Worm (Caenorhabditis elegans) whole organism, L4 larva: ENCODE results near the gene ldp-1.

Source experiments
- ama-1 ChIP-seq: fragments of 150-350 bp; optimal IDR thresholded peaks from 2 replicates; lab custom pipeline; 2014; ENCODE audit warnings: inconsistent platforms, mixed read lengths
- ceh-20 ChIP-seq: fragments of 200-800 bp; sonication (Bioruptor generic); IDR thresholded peaks from 2 replicates; pipeline ENCODE4 v1.3.6; 2022; ENCODE audit warnings: missing genetic modification reagents, missing genetic modification characterization, missing compliant biosample characterization
- ceh-82 ChIP-seq: sonication (generic microtip); optimal IDR thresholded peaks from 2 replicates; lab custom pipeline; 2017; ENCODE audit warnings: missing biosample characterization, missing genetic modification characterization
- dmd-9 ChIP-seq: fragments of 200-800 bp; sonication (Bioruptor generic); IDR thresholded peaks from 2 replicates; pipeline ENCODE4 v1.3.6; 2022; ENCODE audit warnings: missing genetic modification reagents, missing genetic modification characterization, missing compliant biosample characterization
- hlh-11 ChIP-seq: fragments of 200-800 bp; sonication (Bioruptor generic); optimal IDR thresholded peaks from 2 replicates; lab custom pipeline; 2018; ENCODE audit warnings: mild to moderate bottlenecking, missing genetic modification characterization, missing compliant biosample characterization
- lin-13 ChIP-seq: fragments of 150-350 bp; optimal IDR thresholded peaks from 2 replicates; lab custom pipeline; 2014; ENCODE audit warnings: missing biosample characterization, missing genetic modification reagents, missing genetic modification characterization
- madf-9 ChIP-seq: fragments of 200-800 bp; sonication (Bioruptor generic); conservative IDR thresholded peaks from 2 replicates; pipeline ENCODE4 v1.3.6; 2022; ENCODE audit warnings: missing genetic modification reagents, missing genetic modification characterization, missing compliant biosample characterization
- nhr-11 ChIP-seq: fragments of 150-350 bp; optimal IDR thresholded peaks from 2 replicates; lab custom pipeline; 2014; ENCODE audit warnings: missing biosample characterization, missing genetic modification characterization
- skn-1 ChIP-seq: fragments of 150-350 bp; optimal IDR thresholded peaks from 2 replicates; lab custom pipeline; 2014; ENCODE audit warnings: missing biosample characterization, missing genetic modification characterization
- tra-1 ChIP-seq: fragments of 200-800 bp; sonication (Bioruptor generic); IDR thresholded peaks from 2 replicates; pipeline ENCODE4 v1.3.6; 2022; ENCODE audit warnings: missing genetic modification reagents, missing genetic modification characterization, missing compliant biosample characterization
- zfp-3 ChIP-seq: fragments of 200-800 bp; sonication (Bioruptor generic); conservative IDR thresholded peaks from 2 replicates; pipeline ENCODE4 v1.3.6; 2022; ENCODE audit warnings: missing genetic modification reagents, missing genetic modification characterization, missing compliant biosample characterization

DNA sequence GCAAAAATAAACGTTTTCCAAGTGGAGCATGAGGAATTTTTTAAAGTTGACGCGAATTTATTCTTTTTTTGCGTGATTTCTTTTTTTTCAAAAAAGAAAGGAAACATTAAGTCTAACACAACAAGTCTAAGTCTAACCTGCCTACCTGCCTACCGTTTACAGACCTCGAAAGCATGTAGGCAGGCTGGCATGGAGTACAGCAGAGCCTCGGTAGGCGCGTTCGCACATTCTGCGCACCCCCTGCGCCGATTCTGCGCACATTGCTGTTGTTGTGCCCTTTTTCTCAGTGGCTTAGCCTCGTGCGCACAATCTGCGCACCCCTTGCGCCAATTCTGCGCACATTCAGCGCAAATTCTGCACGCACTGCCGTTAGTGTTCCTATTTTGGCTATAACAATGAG is 43.5 kb upstream of the ldp-1 start:
- no peak for TF ChIP-seq nhr-11 (tag; lab: Kevin White, UChicago)
- TF ChIP-seq dmd-9 (GFP tag; lab: Robert Waterston, UW), result no peak
- no peak for TF ChIP-seq madf-9
- no peak for TF ChIP-seq hlh-11
- TF ChIP-seq ceh-20, result no peak
- no peak for TF ChIP-seq ceh-82
- no peak for TF ChIP-seq skn-1 (tag; lab: Kevin White, UChicago)
- TF ChIP-seq lin-13 (GFP tag; lab: Kevin White, UChicago), result no peak
- TF ChIP-seq zfp-3, result no peak
- no peak for TF ChIP-seq tra-1
- TF ChIP-seq ama-1 (lab: Kevin White, UChicago), result no peak
